Fruit fly (Drosophila melanogaster) whole organism, embryonic: ENCODE results near the gene CG7912.

Source experiments
- Aef1 ChIP-seq: fragments of 200-800 bp; sonication (Bioruptor generic); IDR thresholded peaks from 3 replicates; pipeline ENCODE4 v1.3.6; 2022; ENCODE audit warnings: missing biosample characterization, missing genetic modification characterization
- B-H2 ChIP-seq: fragments of 200-800 bp; sonication (Bioruptor generic); optimal IDR thresholded peaks from 2 replicates; lab custom pipeline; 2018; ENCODE audit warnings: missing biosample characterization, mild to moderate bottlenecking, missing genetic modification characterization
- Bgb ChIP-seq: fragments of 200-800 bp; sonication (Bioruptor generic); IDR thresholded peaks from 2 replicates; pipeline ENCODE4 v1.3.6; 2022; ENCODE audit warnings: missing biosample characterization, missing genetic modification characterization; ENCODE audit not compliant: partially characterized antibody
- CG10321 ChIP-seq: fragments of 200-800 bp; sonication (Bioruptor generic); IDR thresholded peaks from 2 replicates; pipeline ENCODE4 v1.3.6; 2022; ENCODE audit warnings: missing biosample characterization, missing genetic modification characterization
- CG11398 ChIP-seq: fragments of 200-800 bp; sonication (Bioruptor generic); optimal IDR thresholded peaks from 2 replicates; lab custom pipeline; 2016; ENCODE audit warnings: missing biosample characterization, missing genetic modification characterization
- CG11456 ChIP-seq: fragments of 200-800 bp; sonication (Bioruptor generic); IDR thresholded peaks from 3 replicates; pipeline ENCODE4 v1.3.6; 2022; ENCODE audit warnings: missing biosample characterization, missing genetic modification characterization
- CG12299 ChIP-seq: fragments of 200-800 bp; sonication (Bioruptor generic); optimal IDR thresholded peaks from 2 replicates; lab custom pipeline; 2018; ENCODE audit warnings: missing biosample characterization, mild to moderate bottlenecking, missing genetic modification characterization
- CG12659 ChIP-seq: fragments of 200-800 bp; sonication (Bioruptor generic); optimal IDR thresholded peaks from 3 replicates; lab custom pipeline; 2017; ENCODE audit warnings: mild to moderate bottlenecking, missing biosample characterization, missing genetic modification reagents, missing genetic modification characterization
- CG14014 ChIP-seq: fragments of 200-800 bp; sonication (Bioruptor generic); IDR thresholded peaks from 2 replicates; pipeline ENCODE4 v1.3.6; 2022; ENCODE audit warnings: missing biosample characterization, missing genetic modification characterization
- CG14710 ChIP-seq: fragments of 200-800 bp; sonication (Bioruptor generic); optimal IDR thresholded peaks from 3 replicates; lab custom pipeline; 2019; ENCODE audit warnings: missing biosample characterization, mild to moderate bottlenecking, missing genetic modification characterization, moderate library complexity
- CG14860 ChIP-seq: fragments of 200-800 bp; sonication (Bioruptor generic); IDR thresholded peaks from 3 replicates; pipeline ENCODE4 v1.3.6; 2022; ENCODE audit warnings: missing biosample characterization, missing genetic modification characterization; ENCODE audit not compliant: partially characterized antibody
- CG15601 ChIP-seq: fragments of 200-800 bp; sonication (Bioruptor generic); optimal IDR thresholded peaks from 3 replicates; lab custom pipeline; 2019; ENCODE audit warnings: missing biosample characterization, mild to moderate bottlenecking, missing genetic modification characterization, moderate library complexity
- CG31224 ChIP-seq: fragments of 200-800 bp; sonication (Bioruptor generic); IDR thresholded peaks from 2 replicates; pipeline ENCODE4 v1.3.6; 2022; ENCODE audit warnings: missing biosample characterization, missing genetic modification characterization
- CG32532 ChIP-seq: fragments of 200-800 bp; sonication (Bioruptor generic); IDR thresholded peaks from 2 replicates; pipeline ENCODE4 v1.3.6; 2022; ENCODE audit warnings: missing biosample characterization, missing genetic modification characterization
- CG3726 ChIP-seq: fragments of 200-800 bp; sonication (Bioruptor generic); IDR thresholded peaks from 3 replicates; pipeline ENCODE4, ENCODE4 v1.3.6; 2022; ENCODE audit warnings: missing biosample characterization, missing genetic modification characterization
- CG3847 ChIP-seq: fragments of 200-800 bp; sonication (Bioruptor generic); IDR thresholded peaks from 2 replicates; pipeline ENCODE4 v1.3.6; 2022; ENCODE audit warnings: missing biosample characterization, missing genetic modification characterization
- CG4617 ChIP-seq: fragments of 200-800 bp; sonication (Bioruptor generic); optimal IDR thresholded peaks from 3 replicates; lab custom pipeline; 2016; ENCODE audit warnings: missing biosample characterization, missing genetic modification characterization, borderline replicate concordance
- CG5180 ChIP-seq: fragments of 200-800 bp; sonication (Bioruptor generic); optimal IDR thresholded peaks from 3 replicates; lab custom pipeline; 2017; ENCODE audit warnings: missing biosample characterization, missing genetic modification characterization, mild to moderate bottlenecking, moderate library complexity, missing genetic modification reagents
- CG9797 ChIP-seq: fragments of 200-800 bp; sonication (Bioruptor generic); optimal IDR thresholded peaks from 3 replicates; lab custom pipeline; 2018; ENCODE audit warnings: missing biosample characterization, mild to moderate bottlenecking, missing genetic modification characterization
- CG9932 ChIP-seq: fragments of 200-800 bp; sonication (Bioruptor generic); IDR thresholded peaks from 2 replicates; pipeline ENCODE4 v1.3.6; 2022; ENCODE audit warnings: missing biosample characterization, missing genetic modification characterization
- CoRest ChIP-seq: fragments of 200-800 bp; sonication (Bioruptor generic); optimal IDR thresholded peaks from 3 replicates; lab custom pipeline; 2018; ENCODE audit warnings: missing biosample characterization, mild to moderate bottlenecking, missing genetic modification characterization, moderate library complexity
- Dbx ChIP-seq: fragments of 200-800 bp; sonication (Bioruptor generic); IDR thresholded peaks from 3 replicates; pipeline ENCODE4 v1.3.6; 2022; ENCODE audit warnings: missing biosample characterization, missing genetic modification characterization
- Dek ChIP-seq: fragments of 200-800 bp; sonication (Bioruptor generic); optimal IDR thresholded peaks from 3 replicates; lab custom pipeline; 2019; ENCODE audit warnings: missing biosample characterization, mild to moderate bottlenecking, missing genetic modification characterization, moderate library complexity
- Dip3 ChIP-seq: fragments of 200-800 bp; sonication (Bioruptor generic); optimal IDR thresholded peaks from 3 replicates; lab custom pipeline; 2016; ENCODE audit warnings: missing biosample characterization, missing genetic modification characterization
- Dp ChIP-seq: fragments of 200-800 bp; sonication (Bioruptor generic); optimal IDR thresholded peaks from 2 replicates; lab custom pipeline; 2018; ENCODE audit warnings: missing biosample characterization, mild to moderate bottlenecking, missing genetic modification characterization, moderate library complexity
- Dref ChIP-seq: fragments of 200-800 bp; sonication (Bioruptor generic); IDR thresholded peaks from 2 replicates; pipeline ENCODE4 v1.3.6; 2022; ENCODE audit warnings: missing biosample characterization, missing genetic modification characterization
- E2f2 ChIP-seq: fragments of 200-800 bp; sonication (Bioruptor generic); IDR thresholded peaks from 2 replicates; pipeline ENCODE4 v1.3.6; 2022; ENCODE audit warnings: missing biosample characterization, missing genetic modification characterization
- Hr78 ChIP-seq, 2 experiments: fragments of 200-800 bp in 1 of 2; fragments of >200 bp in 1 of 2; sonication (Bioruptor generic) in 1 of 2; optimal IDR thresholded peaks; 2 replicates each; lab custom pipeline; 2017 to 2019; ENCODE audit warnings: missing biosample characterization in 2 of 2, missing genetic modification characterization in 2 of 2, mild to moderate bottlenecking in 1 of 2, moderate library complexity in 1 of 2
- Hsf ChIP-seq: fragments of 200-800 bp; sonication (Bioruptor generic); optimal IDR thresholded peaks from 3 replicates; lab custom pipeline; 2016; ENCODE audit warnings: missing biosample characterization, missing genetic modification characterization
- Med ChIP-seq: fragments of 200-800 bp; sonication (Bioruptor generic); peaks from one replicate; lab custom pipeline; 2016; ENCODE audit warnings: missing biosample characterization, missing genetic modification characterization, mild to moderate bottlenecking, inconsistent platforms, moderate library complexity
- Ravus ChIP-seq: fragments of 200-800 bp; sonication (Bioruptor generic); IDR thresholded peaks from 2 replicates; pipeline ENCODE4 v1.3.6; 2022; ENCODE audit warnings: missing biosample characterization, missing genetic modification characterization
- Rfx ChIP-seq: fragments of 200-800 bp; sonication (Bioruptor generic); IDR thresholded peaks from 2 replicates; pipeline ENCODE4 v1.3.6; 2022; ENCODE audit warnings: missing biosample characterization, missing genetic modification characterization
- Sox100B ChIP-seq: fragments of 200-800 bp; sonication (Bioruptor generic); optimal IDR thresholded peaks from 3 replicates; lab custom pipeline; 2018; ENCODE audit warnings: missing biosample characterization, mild to moderate bottlenecking, missing genetic modification characterization
- Vsx1 ChIP-seq: fragments of 200-800 bp; sonication (Bioruptor generic); optimal IDR thresholded peaks from 2 replicates; lab custom pipeline; 2017; ENCODE audit warnings: missing biosample characterization, mild to moderate bottlenecking, missing genetic modification characterization, missing genetic modification reagents
- YL-1 ChIP-seq: fragments of 200-800 bp; sonication (Bioruptor generic); optimal IDR thresholded peaks from 3 replicates; lab custom pipeline; 2017; ENCODE audit warnings: missing biosample characterization, mild to moderate bottlenecking, missing genetic modification characterization
- amos ChIP-seq: fragments of 200-800 bp; sonication (Bioruptor generic); IDR thresholded peaks from 2 replicates; pipeline ENCODE4 v1.3.6; 2022; ENCODE audit warnings: missing biosample characterization, missing genetic modification characterization; ENCODE audit not compliant: partially characterized antibody
- dm ChIP-seq: fragments of 200-800 bp; sonication (Bioruptor generic); optimal IDR thresholded peaks from 3 replicates; lab custom pipeline; 2016; ENCODE audit warnings: missing biosample characterization, missing genetic modification characterization
- dmrt11E ChIP-seq: fragments of 200-800 bp; sonication (Bioruptor generic); optimal IDR thresholded peaks from 3 replicates; lab custom pipeline; 2018; ENCODE audit warnings: missing biosample characterization, mild to moderate bottlenecking, missing genetic modification characterization, moderate library complexity
- eve ChIP-seq, 2 experiments: fragments of >200 bp; optimal IDR thresholded peaks; 2 replicates each; lab custom pipeline; 2017; ENCODE audit warnings: missing biosample characterization in 2 of 2, missing genetic modification characterization in 2 of 2
- ftz-f1 ChIP-seq: fragments of 200-800 bp; sonication (Bioruptor generic); optimal IDR thresholded peaks from 2 replicates; lab custom pipeline; 2016; ENCODE audit warnings: missing biosample characterization, missing genetic modification characterization
- gfzf ChIP-seq: fragments of 200-800 bp; sonication (Bioruptor generic); optimal IDR thresholded peaks from 2 replicates; lab custom pipeline; 2016; ENCODE audit warnings: missing biosample characterization, mild to moderate bottlenecking, missing genetic modification characterization, moderate library complexity
- insv ChIP-seq, 2 experiments: fragments of 200-800 bp; sonication (Bioruptor generic); optimal IDR thresholded peaks; 3 replicates each; lab custom pipeline; 2016 to 2018; ENCODE audit warnings: missing biosample characterization in 2 of 2, missing genetic modification characterization in 2 of 2
- mld ChIP-seq: fragments of 200-800 bp; sonication (Bioruptor generic); IDR thresholded peaks from 3 replicates; pipeline ENCODE4 v1.3.6; 2022; ENCODE audit warnings: missing biosample characterization, missing genetic modification characterization; ENCODE audit not compliant: partially characterized antibody
- p53 ChIP-seq: fragments of 200-800 bp; sonication (Bioruptor generic); optimal IDR thresholded peaks from 2 replicates; lab custom pipeline; 2016; ENCODE audit warnings: missing biosample characterization, missing genetic modification characterization
- sisA ChIP-seq: fragments of 200-800 bp; sonication (Bioruptor generic); IDR thresholded peaks from 2 replicates; pipeline ENCODE4 v1.3.6; 2022; ENCODE audit warnings: missing biosample characterization, missing genetic modification characterization
- tll ChIP-seq, 2 experiments: fragments of 200-800 bp in 1 of 2; fragments of >200 bp in 1 of 2; sonication (Bioruptor generic) in 1 of 2; optimal IDR thresholded peaks; 2 replicates each; lab custom pipeline; 2017 to 2019; ENCODE audit warnings: missing biosample characterization in 2 of 2, missing genetic modification characterization in 2 of 2, mild to moderate bottlenecking in 1 of 2, moderate library complexity in 1 of 2
- tx ChIP-seq: fragments of 200-800 bp; sonication (Bioruptor generic); optimal IDR thresholded peaks from 2 replicates; lab custom pipeline; 2016; ENCODE audit warnings: missing biosample characterization, missing genetic modification characterization
- unc-4 ChIP-seq: fragments of 200-800 bp; sonication (Bioruptor generic); IDR thresholded peaks from 2 replicates; pipeline ENCODE4 v1.3.6; 2022; ENCODE audit warnings: missing biosample characterization, missing genetic modification characterization; ENCODE audit not compliant: partially characterized antibody

Gene CG7912

DNA sequence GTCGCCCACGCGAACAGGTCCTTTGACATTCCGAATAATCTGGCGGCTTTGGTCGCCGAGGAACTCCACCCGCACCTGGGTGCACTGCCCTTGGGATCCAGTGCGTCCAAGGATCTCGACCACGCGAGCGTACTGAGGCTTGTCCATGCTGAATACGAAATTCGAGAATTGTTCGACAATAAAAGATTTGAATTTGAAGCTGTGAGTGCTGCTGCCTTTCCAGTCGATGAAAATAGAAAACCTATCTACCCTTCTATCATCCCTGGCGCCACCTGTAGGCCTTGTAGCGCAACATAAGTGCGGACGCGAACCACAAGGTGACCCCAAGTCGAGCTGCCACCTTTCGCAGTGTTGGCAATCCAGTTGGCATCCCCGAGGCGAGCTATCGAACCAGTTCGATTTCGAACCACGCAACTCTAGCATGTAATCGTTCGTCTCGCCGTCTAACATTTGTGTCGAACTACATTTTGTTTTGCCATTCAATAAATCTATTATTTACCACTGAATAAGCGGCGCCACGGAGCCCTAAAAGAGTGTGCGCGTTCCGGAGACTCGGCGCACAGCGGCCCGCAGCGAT, 13.6 kb upstream of the CG7912 start, which contains the start of the genes RpS28a and Axn (continued):
- TF ChIP-seq CoRest (tag; lab: Kevin White, UChicago) (peak; percentile 19), CG14710 (tag; lab: Kevin White, UChicago) (peak; percentile 41), CG9932 (GFP tag; lab: Robert Waterston, UW) (peak; percentile 65), eve (GFP tag; optimal IDR thresholded peaks at IDR 0.05; lab: Kevin White, UChicago) (no peak), CG5180 (peak; percentile 100), insv (GFP tag; optimal IDR thresholded peaks at IDR 0.05; lab: Kevin White, UChicago) (peak in 1 of 2 experiments; percentile 33), tll (GFP tag; optimal IDR thresholded peaks at IDR 0.05; lab: Kevin White, UChicago) (peak in 1 of 2 experiments; percentile 11), Rfx (GFP tag; lab: Robert Waterston, UW) (peak; percentile 48), Dbx (GFP tag; lab: Robert Waterston, UW) (no peak), B-H2 (GFP tag; lab: Kevin White, UChicago) (peak; percentile 49), CG14860 (GFP tag; lab: Robert Waterston, UW) (no peak; the same call in 2 of the 3 replicates), Hr78 (GFP tag; optimal IDR thresholded peaks at IDR 0.05; lab: Kevin White, UChicago) (peak in 1 of 2 experiments; percentile 99), tx (GFP tag; lab: Kevin White, UChicago) (no peak), CG3847 (GFP tag; lab: Robert Waterston, UW) (peak; percentile 76), Vsx1 (no peak), Ravus (GFP tag; lab: Robert Waterston, UW) (no peak), dm (peak; percentile 32), Dip3 (GFP tag; lab: Kevin White, UChicago) (no peak), CG3726 (GFP tag; lab: Robert Waterston, UW) (no peak), CG15601 (tag; lab: Kevin White, UChicago) (peak; percentile 81), CG14014 (GFP tag; lab: Robert Waterston, UW) (no peak), CG12299 (tag; lab: Kevin White, UChicago) (peak; percentile 7), CG9797 (GFP tag; lab: Kevin White, UChicago) (peak; percentile 43), CG31224 (GFP tag; lab: Robert Waterston, UW) (no peak), Dp (peak; percentile 58), gfzf (GFP tag; lab: Kevin White, UChicago) (peak; percentile 47), Dek (tag; lab: Kevin White, UChicago) (peak; percentile 1), dmrt11E (tag; lab: Kevin White, UChicago) (peak; percentile 0), sisA (GFP tag; lab: Robert Waterston, UW) (peak; percentile 33; the same call in 1 of the 2 replicates), Sox100B (GFP tag; lab: Kevin White, UChicago) (no peak), ftz-f1 (GFP tag; lab: Kevin White, UChicago) (peak; percentile 98), unc-4 (GFP tag; lab: Robert Waterston, UW) (peak; percentile 51; the same call in 1 of the 2 replicates), CG11398 (no peak), mld (no peak), Bgb (GFP tag; lab: Robert Waterston, UW) (peak; percentile 53), CG4617 (peak; percentile 67), p53 (GFP tag; lab: Kevin White, UChicago) (peak; percentile 39), Hsf (no peak), Med (GFP tag; lab: Kevin White, UChicago) (peak; percentile 90), CG11456 (GFP tag; lab: Robert Waterston, UW) (peak; percentile 73; the same call in 2 of the 3 replicates), YL-1 (peak; percentile 58), CG32532 (GFP tag; lab: Robert Waterston, UW) (peak; percentile 59), CG10321 (0 out of 2 replicates have a peak, but pooled peaks have one; percentile 6), amos (GFP tag; lab: Robert Waterston, UW) (peak; percentile 65; the same call in 1 of the 2 replicates), CG12659 (GFP tag; lab: Kevin White, UChicago) (peak; percentile 44), E2f2 (GFP tag; lab: Robert Waterston, UW) (peak; percentile 63), Dref (GFP tag; lab: Robert Waterston, UW) (peak; percentile 98), Aef1 (GFP tag; lab: Robert Waterston, UW) (peak; percentile 16; the same call in 1 of the 3 replicates)
